Worm (Caenorhabditis elegans): ENCODE data around the gene nop-1.

DNA sequence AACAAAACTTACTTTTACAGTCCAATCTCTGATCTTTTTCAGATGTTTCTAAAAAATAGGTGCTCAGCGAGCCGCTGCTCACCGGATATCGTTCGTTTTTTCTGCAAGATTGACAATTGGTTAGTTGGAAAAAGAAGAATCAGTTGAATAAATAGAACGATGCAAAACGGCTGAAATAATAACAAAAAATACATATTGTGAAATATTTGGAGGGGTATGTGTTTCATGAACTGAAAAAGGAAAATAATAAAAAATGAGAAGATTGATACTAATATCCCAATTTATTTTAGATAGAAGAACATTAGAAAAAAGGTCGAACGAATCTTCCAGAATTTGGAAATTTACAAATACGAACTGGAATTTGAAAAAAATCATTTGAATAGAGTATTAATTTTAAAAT is 23.5 kb downstream of the nop-1 start, which contains the start of gene frm-2:
- TF ChIP-seq him-1 (tag; optimal IDR thresholded peaks at IDR 0.05) (no peak), dao-5 (tag; optimal IDR thresholded peaks at IDR 0.05) (no peak), W03F9.2 (tag; optimal IDR thresholded peaks at IDR 0.05) (no peak)

Data from whole organism, L4/young adult.